Fruit fly (Drosophila melanogaster): ENCODE measurements around the gene RpL26.
A peak's percentile ranks its signal among the peaks of the same experiment; 100 is the strongest.

The RpL26 gene

DNA sequence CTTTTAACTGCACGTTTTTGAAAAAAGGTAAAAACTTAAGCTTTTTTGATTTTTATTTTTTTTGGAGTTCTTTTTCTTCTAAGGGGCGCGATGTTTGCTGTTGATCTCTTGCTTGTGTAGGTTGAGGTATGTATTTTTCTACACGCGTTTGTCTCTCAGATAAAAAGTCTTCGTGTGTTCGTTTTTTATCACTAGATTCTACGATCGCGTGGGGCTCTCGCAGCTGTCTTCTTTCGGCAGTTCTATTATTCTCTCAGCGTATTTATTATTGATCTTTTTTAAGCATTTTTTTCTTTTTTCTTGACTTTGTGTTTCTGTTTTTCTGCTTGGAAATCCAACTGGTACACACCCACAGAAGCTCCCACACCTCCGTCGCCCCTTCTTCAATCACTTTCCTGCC is 3.6 kb upstream of the RpL26 start (continued):
- TF ChIP-seq CG2199 (GFP tag; IDR thresholded peaks at IDR 0.05) (peak; percentile 45; the same call in 1 of the 3 replicates), wdn (GFP tag; IDR thresholded peaks at IDR 0.05) (no peak), CG12769 (tag; optimal IDR thresholded peaks at IDR 0.05) (peak; percentile 22), row (GFP tag; IDR thresholded peaks at IDR 0.05) (no peak), CG3726 (GFP tag; IDR thresholded peaks at IDR 0.05) (no peak), CG16779 (GFP tag; IDR thresholded peaks at IDR 0.05) (no peak), bsh (GFP tag; optimal IDR thresholded peaks at IDR 0.05) (no peak), CG14050 (GFP tag; IDR thresholded peaks at IDR 0.05) (no peak), ranshi (GFP tag; IDR thresholded peaks at IDR 0.05) (no peak), Taf1 (GFP tag; IDR thresholded peaks at IDR 0.05) (no peak), dimm (GFP tag; IDR thresholded peaks at IDR 0.05) (no peak), amos (GFP tag; IDR thresholded peaks at IDR 0.05; ENCODE audit: partially characterized antibody) (no peak), Neu2 (GFP tag; optimal IDR thresholded peaks at IDR 0.05; ENCODE audit: borderline replicate concordance) (no peak), CG14710 (tag; optimal IDR thresholded peaks at IDR 0.05) (no peak), Fer2 (tag; optimal IDR thresholded peaks at IDR 0.05) (no peak), org-1 (GFP tag; optimal IDR thresholded peaks at IDR 0.05) (no peak), ERR (GFP tag; optimal IDR thresholded peaks at IDR 0.05) (no peak), ab (GFP tag; optimal IDR thresholded peaks at IDR 0.05) (no peak), CG18619 (GFP tag; optimal IDR thresholded peaks at IDR 0.05) (no peak), CG2678 (tag; optimal IDR thresholded peaks at IDR 0.05) (peak; percentile 9), bbx (GFP tag; IDR thresholded peaks at IDR 0.05; ENCODE audit: partially characterized antibody) (no peak), croc (GFP tag; conservative IDR thresholded peaks at IDR 0.05) (no peak), Bgb (GFP tag; IDR thresholded peaks at IDR 0.05; ENCODE audit: partially characterized antibody) (no peak), sug (tag; optimal IDR thresholded peaks at IDR 0.05) (peak; percentile 80), CG18476 (GFP tag; optimal IDR thresholded peaks at IDR 0.05) (no peak), YL-1 (GFP tag; optimal IDR thresholded peaks at IDR 0.05) (no peak), Lim3 (GFP tag; IDR thresholded peaks at IDR 0.05) (no peak), crol (GFP tag; IDR thresholded peaks at IDR 0.05) (no peak; the same call in 1 of the 2 replicates), CG15696 (tag; optimal IDR thresholded peaks at IDR 0.05) (no peak), CG8478 (optimal IDR thresholded peaks at IDR 0.05) (no peak), CG43689 (GFP tag; IDR thresholded peaks at IDR 0.05) (no peak), fd96Cb (tag; optimal IDR thresholded peaks at IDR 0.05) (no peak), lilli (GFP tag; optimal IDR thresholded peaks at IDR 0.05) (no peak), gcm (GFP tag; optimal IDR thresholded peaks at IDR 0.05) (no peak), run (tag; optimal IDR thresholded peaks at IDR 0.05) (no peak), CG8290 (GFP tag; optimal IDR thresholded peaks at IDR 0.05) (no peak), CG8290 (tag; optimal IDR thresholded peaks at IDR 0.05) (no peak), CG15601 (tag; optimal IDR thresholded peaks at IDR 0.05) (no peak), CG13775 (GFP tag; optimal IDR thresholded peaks at IDR 0.05) (no peak), chinmo (GFP tag; IDR thresholded peaks at IDR 0.05; ENCODE audit: partially characterized antibody) (peak; percentile 70; the same call in 1 of the 4 replicates), caup (GFP tag; optimal IDR thresholded peaks at IDR 0.05; ENCODE audit: severe bottlenecking) (peak; percentile 14), CG13894 (tag; optimal IDR thresholded peaks at IDR 0.05) (peak; percentile 84), CG3838 (GFP tag; optimal IDR thresholded peaks at IDR 0.05) (no peak), CG17612 (GFP tag; IDR thresholded peaks at IDR 0.05) (no peak), CG1602 (GFP tag; optimal IDR thresholded peaks at IDR 0.05) (no peak), CG13296 (GFP tag; optimal IDR thresholded peaks at IDR 0.05) (peak; percentile 47), bigmax (GFP tag; optimal IDR thresholded peaks at IDR 0.05) (no peak), sr (GFP tag; IDR thresholded peaks at IDR 0.05) (0 out of 3 replicates have a peak, but pooled peaks have one; percentile 37), sqz (GFP tag; optimal IDR thresholded peaks at IDR 0.05) (peak; percentile 61), CG11504 (tag; optimal IDR thresholded peaks at IDR 0.05) (no peak), Meics (GFP tag; optimal IDR thresholded peaks at IDR 0.05) (no peak), Fer1 (GFP tag; optimal IDR thresholded peaks at IDR 0.05) (peak; percentile 15)
